Worm (Caenorhabditis elegans): Measurements from ENCODE around the gene adal-1.

adal-1 gene

ce11 chrII:6898017-6898779, 4.8 kb upstream of the adal-1 start, which contains the start of gene hrpl-1 (continued):
- TF ChIP-seq ceh-82 (tag; optimal IDR thresholded peaks at IDR 0.05) (no peak), irx-1 (tag; optimal IDR thresholded peaks at IDR 0.05) (peak; percentile 27), hlh-4 (tag; optimal IDR thresholded peaks at IDR 0.05) (no peak), nhr-28 (tag; optimal IDR thresholded peaks at IDR 0.05) (no peak), elt-2 (tag; optimal IDR thresholded peaks at IDR 0.05) (no peak), nhr-20 (tag; optimal IDR thresholded peaks at IDR 0.05) (peak; percentile 34), alr-1 (tag; optimal IDR thresholded peaks at IDR 0.05; ENCODE audit: borderline replicate concordance) (no peak), hlh-17 (GFP tag; optimal IDR thresholded peaks at IDR 0.05; ENCODE audit: borderline replicate concordance) (no peak), jun-1 (tag; optimal IDR thresholded peaks at IDR 0.05) (no peak), isw-1 (GFP tag; IDR thresholded peaks at IDR 0.05) (no peak), nhr-19 (GFP tag; conservative IDR thresholded peaks at IDR 0.05) (peak; percentile 30; the same call in 1 of the 2 replicates)

- TF ChIP-seq lin-35 (GFP tag; optimal IDR thresholded peaks at IDR 0.05) (no peak), mdl-1 (tag; optimal IDR thresholded peaks at IDR 0.05) (no peak), mep-1 (tag; optimal IDR thresholded peaks at IDR 0.05) (peak; percentile 5), elt-2 (tag; optimal IDR thresholded peaks at IDR 0.05) (no peak), efl-1 (optimal IDR thresholded peaks at IDR 0.05) (no peak), efl-1 (GFP tag; optimal IDR thresholded peaks at IDR 0.05 in 1 of 2) (peak in 1 of 2 experiments; percentile 11), pax-3 (tag; optimal IDR thresholded peaks at IDR 0.05) (no peak), snu-23 (GFP tag; optimal IDR thresholded peaks at IDR 0.05) (no peak), ces-1 (GFP tag; optimal IDR thresholded peaks at IDR 0.05) (no peak), dpl-1 (GFP tag; optimal IDR thresholded peaks at IDR 0.05) (no peak), egl-13 (tag; optimal IDR thresholded peaks at IDR 0.05) (no peak), irx-1 (tag; optimal IDR thresholded peaks at IDR 0.05) (no peak), fkh-8 (tag; optimal IDR thresholded peaks at IDR 0.05) (no peak), blmp-1 (tag; optimal IDR thresholded peaks at IDR 0.05) (peak; percentile 19), hpl-2 (GFP tag; optimal IDR thresholded peaks at IDR 0.05) (no peak), fkh-10 (GFP tag; optimal IDR thresholded peaks at IDR 0.05) (no peak), vab-15 (tag; optimal IDR thresholded peaks at IDR 0.05) (no peak), lir-3 (tag; optimal IDR thresholded peaks at IDR 0.05; ENCODE audit: poor library complexity) (no peak)
Measured at ce11 chrII:6897507-6897906, 4.1 kb upstream of the adal-1 start, which contains the start of gene C44B7.11. Gene C44B7.11, minus strand, starts transcription at chrII:6897540.

ce11 chrII:6891838-6892237, 1.6 kb downstream of the adal-1 start:
- TF ChIP-seq nhr-28 (tag; optimal IDR thresholded peaks at IDR 0.05) = no peak
- TF ChIP-seq nhr-12 (tag; optimal IDR thresholded peaks at IDR 0.05) = no peak
- TF ChIP-seq elt-2 (tag; optimal IDR thresholded peaks at IDR 0.05) = peak; percentile 69
- peak; percentile 73 for TF ChIP-seq lir-3 (tag; optimal IDR thresholded peaks at IDR 0.05; ENCODE audit: poor library complexity)
- no peak for TF ChIP-seq fkh-8 (tag; optimal IDR thresholded peaks at IDR 0.05)
- no peak for TF ChIP-seq jun-1 (tag; optimal IDR thresholded peaks at IDR 0.05)
- TF ChIP-seq unc-130 (tag; optimal IDR thresholded peaks at IDR 0.05) = peak; percentile 91
- TF ChIP-seq nhr-77 (tag; optimal IDR thresholded peaks at IDR 0.05) = peak; percentile 48
- TF ChIP-seq irx-1 (tag; optimal IDR thresholded peaks at IDR 0.05) = no peak
- TF ChIP-seq pqm-1 (tag; optimal IDR thresholded peaks at IDR 0.05) = no peak
- TF ChIP-seq lin-13 (GFP tag; optimal IDR thresholded peaks at IDR 0.05) = peak; percentile 47
- TF ChIP-seq grh-1 (GFP tag; IDR thresholded peaks at IDR 0.05) = no peak
- TF ChIP-seq fos-1 (tag; optimal IDR thresholded peaks at IDR 0.05) = no peak
- peak; percentile 47 for TF ChIP-seq pax-3 (tag; optimal IDR thresholded peaks at IDR 0.05)
- TF ChIP-seq isw-1 (GFP tag; IDR thresholded peaks at IDR 0.05) = no peak
- peak; percentile 32 for TF ChIP-seq xbp-1 (tag; optimal IDR thresholded peaks at IDR 0.05)
- no peak for TF ChIP-seq hlh-4 (tag; optimal IDR thresholded peaks at IDR 0.05)
- TF ChIP-seq nhr-19 (GFP tag; conservative IDR thresholded peaks at IDR 0.05) = peak; percentile 99
- peak in 3 of 6 experiments; percentile 19 to 84 (median 76) for TF ChIP-seq elt-3 (tag; optimal IDR thresholded peaks at IDR 0.05)
- no peak for TF ChIP-seq fkh-10 (GFP tag; optimal IDR thresholded peaks at IDR 0.05)
- peak; percentile 63 for TF ChIP-seq mep-1 (tag; optimal IDR thresholded peaks at IDR 0.05)
- peak; percentile 96 for TF ChIP-seq nhr-71 (tag; optimal IDR thresholded peaks at IDR 0.05)
- TF ChIP-seq sptf-1 (tag; optimal IDR thresholded peaks at IDR 0.05) = no peak
- TF ChIP-seq unc-86 (tag; optimal IDR thresholded peaks at IDR 0.05) = no peak
- no peak for TF ChIP-seq aha-1 (tag; optimal IDR thresholded peaks at IDR 0.05)
- TF ChIP-seq nhr-237 (tag; optimal IDR thresholded peaks at IDR 0.05) = no peak
- TF ChIP-seq lin-14 (GFP tag; optimal IDR thresholded peaks at IDR 0.05) = peak; percentile 78
- TF ChIP-seq lsy-2 (tag; optimal IDR thresholded peaks at IDR 0.05) = peak; percentile 51 to 71
- TF ChIP-seq ztf-11 (tag; optimal IDR thresholded peaks at IDR 0.05) = no peak
- TF ChIP-seq ceh-8 (GFP tag; optimal IDR thresholded peaks at IDR 0.05) = no peak
- TF ChIP-seq nhr-11 (tag; optimal IDR thresholded peaks at IDR 0.05) = no peak
- peak; percentile 50 to 82 for TF ChIP-seq lin-35 (GFP tag; optimal IDR thresholded peaks at IDR 0.05)

All from whole organism, L1 larva.